Worm (Caenorhabditis elegans): Measurements from ENCODE around the gene pgph-3.
"Not testable (repeated sequence)": the region's sequence is repeated elsewhere in the genome, so short reads cannot be mapped to it uniquely, and the experiment has no call there.

Gene pgph-3

DNA sequence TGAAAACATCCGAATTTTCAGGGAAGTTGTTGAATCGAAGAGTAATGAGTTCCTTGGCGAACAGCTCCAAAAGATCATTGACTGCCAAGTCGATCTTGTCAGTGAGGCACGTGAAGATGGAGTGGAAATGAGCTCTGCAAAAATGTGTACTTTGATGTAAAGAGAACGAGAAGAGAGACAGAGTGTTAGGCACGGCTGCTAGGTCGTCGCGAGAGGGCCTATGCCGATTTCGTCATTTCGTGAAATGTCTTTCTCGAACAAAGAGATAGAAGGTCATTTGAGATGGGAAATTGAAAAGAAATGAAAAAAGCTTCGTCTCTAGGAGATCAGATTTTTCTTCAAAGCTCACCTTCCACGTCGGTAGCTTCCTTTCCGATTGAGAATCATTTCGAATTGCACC, 16.3 kb upstream of the pgph-3 start (continued):
- TF ChIP-seq hlh-30 (tag; optimal IDR thresholded peaks at IDR 0.05; ENCODE audit: insufficient read depth) (peak; percentile 10), mes-2 (tag; optimal IDR thresholded peaks at IDR 0.05; ENCODE audit: poor library complexity, severe bottlenecking) (no peak), vab-7 (GFP tag; IDR thresholded peaks at IDR 0.05) (no peak), ama-1 (optimal IDR thresholded peaks at IDR 0.05) (no peak), ceh-32 (tag; optimal IDR thresholded peaks at IDR 0.05; ENCODE audit: poor library complexity) (no peak), lir-3 (tag; optimal IDR thresholded peaks at IDR 0.05) (no peak), skn-1 (tag; optimal IDR thresholded peaks at IDR 0.05) (no peak), dmd-6 (GFP tag; IDR thresholded peaks at IDR 0.05) (no peak), ces-1 (GFP tag; optimal IDR thresholded peaks at IDR 0.05) (no peak), unc-39 (tag; optimal IDR thresholded peaks at IDR 0.05) (no peak), lin-38 (GFP tag; IDR thresholded peaks at IDR 0.05) (no peak), Y48G9A.11 (GFP tag; IDR thresholded peaks at IDR 0.05) (no peak), ZK337.2 (GFP tag; IDR thresholded peaks at IDR 0.05) (no peak), ceh-28 (tag; optimal IDR thresholded peaks at IDR 0.05) (no peak), egl-43 (GFP tag; IDR thresholded peaks at IDR 0.05) (no peak), hmg-1.1 (GFP tag; IDR thresholded peaks at IDR 0.05) (0 out of 2 replicates have a peak, but pooled peaks have one; percentile 13), nhr-28 (tag; optimal IDR thresholded peaks at IDR 0.05) (peak; percentile 22), zip-11 (GFP tag; IDR thresholded peaks at IDR 0.05) (peak; percentile 67), T26A8.4 (GFP tag; IDR thresholded peaks at IDR 0.05) (no peak), Y5F2A.4 (GFP tag; optimal IDR thresholded peaks at IDR 0.05) (no peak), mxl-2 (GFP tag; conservative IDR thresholded peaks at IDR 0.05) (no peak), F26F4.8 (GFP tag; conservative IDR thresholded peaks at IDR 0.05) (no peak), ceh-82 (tag; optimal IDR thresholded peaks at IDR 0.05) (no peak), pqm-1 (tag; optimal IDR thresholded peaks at IDR 0.05) (no peak), hlh-11 (tag; optimal IDR thresholded peaks at IDR 0.05) (peak; percentile 28), gei-8 (GFP tag; optimal IDR thresholded peaks at IDR 0.05) (no peak), zip-2 (tag; optimal IDR thresholded peaks at IDR 0.05) (no peak), ztf-11 (tag; optimal IDR thresholded peaks at IDR 0.05) (no peak), nhr-10 (tag; optimal IDR thresholded peaks at IDR 0.05) (no peak)

DNA sequence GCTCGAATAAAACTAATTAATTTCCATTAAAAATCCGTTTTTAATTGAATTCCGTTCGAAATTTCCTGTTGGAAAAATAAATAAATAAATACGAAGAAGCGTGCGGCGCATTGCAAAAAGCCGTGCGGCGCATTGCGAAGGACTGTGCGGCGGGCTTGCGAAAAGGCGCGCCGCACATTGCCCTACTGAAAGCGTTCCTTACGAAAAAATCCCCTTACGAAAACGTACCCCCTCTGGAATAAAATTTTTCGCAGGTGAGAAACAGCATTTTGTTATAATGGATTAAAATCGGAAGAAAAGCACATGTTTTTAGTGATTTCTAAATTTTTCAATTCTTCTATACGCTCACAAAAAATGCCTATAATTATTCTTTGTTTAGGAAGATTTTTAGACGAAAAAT, 14.6 kb upstream of the pgph-3 start:
- TF ChIP-seq php-3 (GFP tag; IDR thresholded peaks at IDR 0.05) (peak; percentile 51; the same call in 1 of the 2 replicates), set-16 (GFP tag; IDR thresholded peaks at IDR 0.05) (peak; percentile 55; the same call in 1 of the 2 replicates), lin-38 (GFP tag; IDR thresholded peaks at IDR 0.05) (peak; percentile 85), pha-4 (GFP tag; IDR thresholded peaks at IDR 0.05) (peak; percentile 67), nhr-42 (GFP tag; IDR thresholded peaks at IDR 0.05) (0 out of 2 replicates have a peak, but pooled peaks have one; percentile 18), mdt-29 (GFP tag; IDR thresholded peaks at IDR 0.05) (0 out of 2 replicates have a peak, but pooled peaks have one; percentile 46), egl-43 (GFP tag; IDR thresholded peaks at IDR 0.05) (peak; percentile 68; the same call in 1 of the 2 replicates), ceh-44 (GFP tag; IDR thresholded peaks at IDR 0.05) (0 out of 2 replicates have a peak, but pooled peaks have one; percentile 34), vab-7 (GFP tag; IDR thresholded peaks at IDR 0.05) (0 out of 2 replicates have a peak, but pooled peaks have one; percentile 33), ctbp-1 (GFP tag; IDR thresholded peaks at IDR 0.05) (peak; percentile 44; the same call in 1 of the 2 replicates), D1046.2 (GFP tag; IDR thresholded peaks at IDR 0.05) (0 out of 2 replicates have a peak, but pooled peaks have one; percentile 11), T26A8.4 (GFP tag; IDR thresholded peaks at IDR 0.05) (peak; percentile 86), dmd-6 (GFP tag; IDR thresholded peaks at IDR 0.05) (peak; percentile 29; the same call in 1 of the 2 replicates), Y48G9A.11 (GFP tag; IDR thresholded peaks at IDR 0.05) (0 out of 2 replicates have a peak, but pooled peaks have one; percentile 10), hmg-1.1 (GFP tag; IDR thresholded peaks at IDR 0.05) (peak; percentile 70)
- TF ChIP-seq pha-4 (tag; optimal IDR thresholded peaks at IDR 0.05): not testable (repeated sequence)

DNA sequence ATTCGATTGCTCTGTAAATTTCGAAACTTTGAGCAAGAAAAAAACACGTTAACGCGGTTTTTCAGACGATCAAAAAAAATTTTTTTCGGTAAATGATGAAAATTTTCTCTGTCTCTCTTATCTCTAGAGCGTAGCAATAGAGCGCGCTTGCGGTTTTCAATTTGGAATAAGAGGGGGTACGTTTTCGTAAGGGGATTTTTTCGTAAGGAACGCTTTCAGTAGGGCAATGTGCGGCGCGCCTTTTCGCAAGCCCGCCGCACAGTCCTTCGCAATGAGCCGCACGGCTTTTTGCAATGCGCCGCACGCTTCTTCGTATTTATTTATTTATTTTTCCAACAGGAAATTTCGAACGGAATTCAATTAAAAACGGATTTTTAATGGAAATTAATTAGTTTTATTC, 13.3 kb upstream of the pgph-3 start, which contains the start of gene F44E7.4:
F44E7.4 (minus strand) TSS at position 13 of the 400 bp plus-strand sequence.
- TF ChIP-seq ceh-20 (GFP tag; IDR thresholded peaks at IDR 0.05): peak; percentile 90
- TF ChIP-seq madf-9 (GFP tag; conservative IDR thresholded peaks at IDR 0.05): peak; percentile 79
- TF ChIP-seq set-16 (GFP tag; IDR thresholded peaks at IDR 0.05): peak; percentile 61
- TF ChIP-seq lin-1 (GFP tag; IDR thresholded peaks at IDR 0.05): peak; percentile 91
- peak; percentile 88 for TF ChIP-seq Y48G9A.11 (GFP tag; IDR thresholded peaks at IDR 0.05)
- TF ChIP-seq nhr-42 (GFP tag; IDR thresholded peaks at IDR 0.05): peak; percentile 87
- TF ChIP-seq dmd-9 (GFP tag; IDR thresholded peaks at IDR 0.05): peak; percentile 89
- TF ChIP-seq T20F7.1 (GFP tag; optimal IDR thresholded peaks at IDR 0.05): peak; percentile 1
- TF ChIP-seq dpl-1 (GFP tag; optimal IDR thresholded peaks at IDR 0.05): peak; percentile 7
- peak; percentile 82 for TF ChIP-seq aha-1 (tag)
- TF ChIP-seq Y105C5A.15 (GFP tag; IDR thresholded peaks at IDR 0.05): peak; percentile 80; the same call in 1 of the 2 replicates
- TF ChIP-seq F44E2.7 (GFP tag; IDR thresholded peaks at IDR 0.05): 0 out of 2 replicates have a peak, but pooled peaks have one; percentile 36
- TF ChIP-seq lin-13 (GFP tag; optimal IDR thresholded peaks at IDR 0.05): peak; percentile 17
- peak; percentile 90 for TF ChIP-seq snpc-1.2 (GFP tag; IDR thresholded peaks at IDR 0.05)
